Fruit fly (Drosophila melanogaster): ENCODE data around the gene CG12231.
A peak's percentile ranks its signal among the peaks of the same experiment; 100 is the strongest.

DNA sequence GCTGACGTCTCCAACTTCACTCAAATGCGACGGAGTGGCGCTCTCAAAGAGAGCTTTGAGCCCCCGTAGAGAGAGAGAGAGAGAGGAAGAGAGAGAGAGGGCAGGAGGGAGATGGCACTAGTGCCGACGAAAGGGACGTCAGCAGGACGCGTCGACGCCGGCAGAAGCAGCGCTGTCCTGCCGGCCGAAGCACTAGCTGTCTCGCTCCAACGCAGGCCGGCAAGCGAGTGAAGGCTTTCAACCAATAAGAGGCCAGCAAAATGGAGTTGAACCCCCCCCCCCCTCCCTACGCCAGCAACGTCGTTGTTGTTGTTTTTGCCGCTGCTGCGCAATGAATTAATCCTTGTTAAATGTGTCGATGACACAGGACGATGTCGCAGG lies 15.1 kb upstream of the CG12231 start:
- TF ChIP-seq CG17385 (GFP tag; optimal IDR thresholded peaks at IDR 0.05): no peak
- no peak for TF ChIP-seq kay (GFP tag; optimal IDR thresholded peaks at IDR 0.05)
- no peak for TF ChIP-seq nau (GFP tag; optimal IDR thresholded peaks at IDR 0.05)
- TF ChIP-seq CG3281 (GFP tag; optimal IDR thresholded peaks at IDR 0.05): no peak
- TF ChIP-seq Asciz (GFP tag; optimal IDR thresholded peaks at IDR 0.05): no peak
- no peak for TF ChIP-seq PHDP (tag; optimal IDR thresholded peaks at IDR 0.05)
- peak; percentile 96 for TF ChIP-seq Nf-YC (tag; optimal IDR thresholded peaks at IDR 0.05)
- TF ChIP-seq trem (tag; optimal IDR thresholded peaks at IDR 0.05): no peak
- TF ChIP-seq chinmo (GFP tag; IDR thresholded peaks at IDR 0.05; ENCODE audit: partially characterized antibody): no peak
- TF ChIP-seq peb (GFP tag; IDR thresholded peaks at IDR 0.05): no peak
- no peak for TF ChIP-seq Hsf (GFP tag; optimal IDR thresholded peaks at IDR 0.05)
- no peak for TF ChIP-seq BEAF-32 (GFP tag; optimal IDR thresholded peaks at IDR 0.05)
- TF ChIP-seq ttk (GFP tag; IDR thresholded peaks at IDR 0.05): no peak
